Worm (Caenorhabditis elegans) whole organism, L1 larva: ENCODE results near the gene lcmt-1.

Experiments used
- C04F5.9 ChIP-seq: sonication (generic microtip); optimal IDR thresholded peaks from 2 replicates; lab custom pipeline; 2016; ENCODE audit warnings: missing genetic modification characterization, missing compliant biosample characterization
- blmp-1 ChIP-seq: fragments of 150-350 bp; optimal IDR thresholded peaks from 2 replicates; lab custom pipeline; 2014; ENCODE audit warnings: missing biosample characterization, missing genetic modification characterization
- egl-13 ChIP-seq: sonication (generic microtip); optimal IDR thresholded peaks from 2 replicates; lab custom pipeline; 2016; ENCODE audit warnings: missing genotype, missing genetic modification reagents, missing genetic modification characterization, missing compliant biosample characterization
- elt-3 ChIP-seq, 6 experiments: fragments of 150-350 bp in 1 of 6; sonication (generic microtip); optimal IDR thresholded peaks; 2 replicates each; lab custom pipeline; 2017 to 2018; ENCODE audit warnings: missing biosample characterization in 6 of 6, missing genetic modification characterization in 6 of 6, inconsistent platforms in 1 of 6
- fos-1 ChIP-seq: fragments of 150-350 bp; optimal IDR thresholded peaks from 2 replicates; lab custom pipeline; 2014; ENCODE audit warnings: missing biosample characterization, missing genetic modification characterization
- lin-39 ChIP-seq: fragments of 150-350 bp; optimal IDR thresholded peaks from 2 replicates; lab custom pipeline; 2014; ENCODE audit warnings: missing biosample characterization, missing genetic modification reagents, missing genetic modification characterization
- nhr-28 ChIP-seq: fragments of 150-350 bp; optimal IDR thresholded peaks from 2 replicates; lab custom pipeline; 2014; ENCODE audit warnings: missing biosample characterization, missing genetic modification characterization
- nhr-77 ChIP-seq: fragments of 150-350 bp; optimal IDR thresholded peaks from 2 replicates; lab custom pipeline; 2014; ENCODE audit warnings: missing biosample characterization, missing genetic modification characterization
- nhr-85 ChIP-seq: sonication (generic microtip); peaks from one replicate; lab custom pipeline; 2016; ENCODE audit warnings: missing genetic modification characterization, inconsistent platforms, missing compliant biosample characterization
- pax-3 ChIP-seq: fragments of 200-800 bp; sonication (Bioruptor generic); optimal IDR thresholded peaks from 2 replicates; lab custom pipeline; 2018; ENCODE audit warnings: mild to moderate bottlenecking, missing genetic modification characterization, moderate library complexity, missing compliant biosample characterization
- skn-1 ChIP-seq: fragments of 150-350 bp; optimal IDR thresholded peaks from 2 replicates; lab custom pipeline; 2014; ENCODE audit warnings: missing biosample characterization, missing genetic modification characterization
- sox-4 ChIP-seq: sonication (generic microtip); optimal IDR thresholded peaks from 2 replicates; lab custom pipeline; 2016; ENCODE audit warnings: missing genetic modification characterization, missing compliant biosample characterization
- ztf-4 ChIP-seq: fragments of 150-350 bp; optimal IDR thresholded peaks from 2 replicates; lab custom pipeline; 2014; ENCODE audit warnings: missing biosample characterization, missing genetic modification characterization

The lcmt-1 gene

DNA sequence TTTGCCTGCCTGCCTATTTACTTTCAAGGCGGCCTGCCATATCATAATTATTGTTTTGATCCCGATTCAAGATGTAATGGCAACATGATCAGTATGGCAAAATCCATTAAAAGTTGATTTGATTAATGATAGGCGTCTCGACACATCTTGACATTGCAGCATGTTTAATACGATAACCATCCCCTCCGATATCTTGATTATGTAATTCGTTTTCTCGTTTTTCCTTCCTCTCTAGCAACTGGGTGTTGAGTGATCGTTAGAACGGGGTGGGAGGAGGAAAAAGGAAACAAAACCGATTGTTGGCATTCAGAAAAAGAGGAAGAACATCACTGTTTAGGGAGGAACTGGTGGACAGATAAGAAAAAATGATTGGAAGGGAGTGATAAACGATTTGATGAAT is 48.7 kb downstream of the lcmt-1 start:
- TF ChIP-seq elt-3 (tag; optimal IDR thresholded peaks at IDR 0.05; lab: Kevin White, UChicago) (peak in 1 of 6 experiments; percentile 39), blmp-1 (tag; lab: Kevin White, UChicago) (peak; percentile 72), C04F5.9 (tag; lab: Kevin White, UChicago) (no peak), nhr-85 (tag; lab: Kevin White, UChicago) (peak; percentile 49)
- TF ChIP-seq, all 84 proteins: peak for 3

DNA sequence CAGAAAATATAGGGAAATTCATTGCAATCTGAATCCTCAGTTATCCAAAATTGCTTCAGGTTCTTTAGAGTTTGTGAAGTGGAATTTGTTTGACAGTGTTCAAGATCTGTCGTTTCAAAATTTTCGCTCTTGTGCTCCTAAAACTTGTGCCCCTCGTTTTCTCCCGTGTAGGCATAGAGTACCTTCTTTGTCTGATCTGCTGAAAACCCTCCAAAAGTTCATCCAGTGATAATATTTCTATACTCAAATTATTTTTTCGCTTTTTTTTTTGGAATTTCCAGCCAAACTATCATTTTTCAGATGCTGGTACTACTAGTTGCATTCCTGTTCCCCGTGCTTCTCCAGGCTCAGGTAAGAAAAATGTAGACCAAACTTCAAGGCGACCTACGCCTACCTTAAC is 51.2 kb downstream of the lcmt-1 start, which contains the start of gene R07E5.4:
Gene R07E5.4, plus strand, starts transcription at position 301 of the 400 bp plus-strand sequence.
- TF ChIP-seq egl-13 (tag; lab: Kevin White, UChicago), result no peak
- no peak for TF ChIP-seq pax-3 (tag; lab: Kevin White, UChicago)
- TF ChIP-seq nhr-77, result no peak
- no peak for TF ChIP-seq lin-39 (tag; lab: Kevin White, UChicago)
- no peak for TF ChIP-seq sox-4
- TF ChIP-seq nhr-28 (tag; lab: Kevin White, UChicago), result no peak
- TF ChIP-seq fos-1 (tag; lab: Kevin White, UChicago), result no peak
- no peak for TF ChIP-seq elt-3 (tag; optimal IDR thresholded peaks at IDR 0.05; lab: Kevin White, UChicago)
- TF ChIP-seq ztf-4 (tag; lab: Kevin White, UChicago), result no peak
- TF ChIP-seq skn-1, result no peak
